Fruit fly (Drosophila melanogaster): ENCODE results near the gene CG7857.

DNA sequence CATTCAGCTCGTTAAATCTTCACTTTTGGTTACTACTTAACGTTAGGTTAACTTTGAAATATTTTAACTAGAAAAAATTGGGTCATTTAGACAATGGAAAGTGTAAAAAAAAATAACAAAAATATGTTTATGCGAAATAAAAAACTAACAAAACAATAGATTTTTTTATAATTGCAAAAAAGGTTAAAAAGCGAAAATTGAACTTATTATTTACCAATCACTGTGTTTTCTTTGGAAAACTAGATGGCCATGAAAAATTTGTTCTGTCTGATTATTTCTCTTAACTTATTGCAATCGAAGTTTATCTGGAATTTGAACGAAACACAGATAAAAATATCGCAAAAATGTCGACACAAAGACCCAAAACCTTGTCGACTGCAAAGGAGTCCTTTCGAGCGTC lies 6.8 kb downstream of the CG7857 start, which contains the start of gene CG7276:
- no peak for TF ChIP-seq CTCF (GFP tag; optimal IDR thresholded peaks at IDR 0.05)
- no peak for TF ChIP-seq CG6813 (GFP tag; optimal IDR thresholded peaks at IDR 0.05)
- TF ChIP-seq psq (GFP tag; optimal IDR thresholded peaks at IDR 0.05): no peak
- TF ChIP-seq E2f2 (GFP tag; IDR thresholded peaks at IDR 0.05): no peak
- no peak for TF ChIP-seq Gug (GFP tag; IDR thresholded peaks at IDR 0.05)
- no peak for TF ChIP-seq CkIIα-i1 (GFP tag; IDR thresholded peaks at IDR 0.05)
- TF ChIP-seq eyg (GFP tag; optimal IDR thresholded peaks at IDR 0.05): no peak
- no peak for TF ChIP-seq CG14667 (GFP tag; IDR thresholded peaks at IDR 0.05)
